Worm (Caenorhabditis elegans) whole organism, late embryonic: ENCODE measurements around the gene K12H4.6.

Experiments
- C08G9.2 ChIP-seq: sonication (generic microtip); optimal IDR thresholded peaks from 2 replicates; lab custom pipeline; 2016; ENCODE audit warnings: mild to moderate bottlenecking, missing genetic modification characterization, moderate library complexity, missing compliant biosample characterization
- F13H6.1 ChIP-seq: sonication (generic microtip); optimal IDR thresholded peaks from 2 replicates; lab custom pipeline; 2016; ENCODE audit warnings: missing genetic modification characterization, missing compliant biosample characterization
- K02D7.2 ChIP-seq: sonication (generic microtip); optimal IDR thresholded peaks from 2 replicates; lab custom pipeline; 2017; ENCODE audit warnings: mild to moderate bottlenecking, missing genetic modification characterization, missing compliant biosample characterization
- K09A11.1 ChIP-seq: sonication (generic microtip); optimal IDR thresholded peaks from 2 replicates; lab custom pipeline; 2017; ENCODE audit warnings: antibody characterized with exemption, mild to moderate bottlenecking, missing genetic modification characterization, missing compliant biosample characterization; ENCODE audit not compliant: insufficient read depth
- T23F11.4 ChIP-seq: fragments of 200-800 bp; sonication (Bioruptor generic); optimal IDR thresholded peaks from 2 replicates; lab custom pipeline; 2018; ENCODE audit warnings: mild to moderate bottlenecking, missing genetic modification characterization, missing compliant biosample characterization
- Y22D7AL.16 ChIP-seq: sonication (generic microtip); optimal IDR thresholded peaks from 2 replicates; lab custom pipeline; 2016; ENCODE audit warnings: missing genetic modification characterization, missing compliant biosample characterization
- ahr-1 ChIP-seq: sonication (generic microtip); optimal IDR thresholded peaks from 2 replicates; lab custom pipeline; 2016; ENCODE audit warnings: missing genetic modification characterization, missing compliant biosample characterization
- ceh-14 ChIP-seq: sonication (generic microtip); optimal IDR thresholded peaks from 2 replicates; lab custom pipeline; 2016; ENCODE audit warnings: missing genotype, missing genetic modification characterization, missing compliant biosample characterization
- ceh-18 ChIP-seq: sonication (generic microtip); optimal IDR thresholded peaks from 2 replicates; lab custom pipeline; 2016; ENCODE audit warnings: missing genetic modification characterization, missing compliant biosample characterization
- ceh-30 ChIP-seq: fragments of 150-350 bp; optimal IDR thresholded peaks from 2 replicates; lab custom pipeline; 2014; ENCODE audit warnings: missing biosample characterization, missing genetic modification characterization
- ceh-31 ChIP-seq: sonication (generic microtip); optimal IDR thresholded peaks from 2 replicates; lab custom pipeline; 2016; ENCODE audit warnings: missing genetic modification characterization, missing compliant biosample characterization
- che-1 ChIP-seq: sonication (generic microtip); optimal IDR thresholded peaks from 2 replicates; lab custom pipeline; 2016; ENCODE audit warnings: mild to moderate bottlenecking, missing genetic modification characterization, missing compliant biosample characterization
- dmd-4 ChIP-seq: sonication (generic microtip); optimal IDR thresholded peaks from 2 replicates; lab custom pipeline; 2016; ENCODE audit warnings: borderline replicate concordance, missing genetic modification characterization, missing compliant biosample characterization
- dve-1 ChIP-seq: sonication (generic microtip); optimal IDR thresholded peaks from 2 replicates; lab custom pipeline; 2017; ENCODE audit warnings: antibody characterized with exemption, mild to moderate bottlenecking, missing genetic modification characterization, missing compliant biosample characterization
- elt-4 ChIP-seq: sonication (generic microtip); optimal IDR thresholded peaks from 2 replicates; lab custom pipeline; 2016; ENCODE audit warnings: missing genetic modification characterization, missing compliant biosample characterization
- fax-1 ChIP-seq: sonication (generic microtip); optimal IDR thresholded peaks from 2 replicates; lab custom pipeline; 2016; ENCODE audit warnings: missing genotype, missing genetic modification characterization, missing compliant biosample characterization
- gmeb-2 ChIP-seq: sonication (generic microtip); optimal IDR thresholded peaks from 2 replicates; lab custom pipeline; 2016; ENCODE audit warnings: missing genetic modification characterization, inconsistent platforms, missing compliant biosample characterization
- hlh-15 ChIP-seq: sonication (generic microtip); optimal IDR thresholded peaks from 2 replicates; lab custom pipeline; 2016; ENCODE audit warnings: missing genetic modification characterization, missing compliant biosample characterization
- hlh-30 ChIP-seq: sonication (generic microtip); optimal IDR thresholded peaks from 2 replicates; lab custom pipeline; 2017; ENCODE audit warnings: antibody characterized with exemption, missing genetic modification characterization, missing compliant biosample characterization; ENCODE audit not compliant: insufficient read depth
- hlh-6 ChIP-seq: sonication (generic microtip); optimal IDR thresholded peaks from 2 replicates; lab custom pipeline; 2016; ENCODE audit warnings: missing genotype, missing genetic modification characterization, missing compliant biosample characterization
- lim-6 ChIP-seq: sonication (generic microtip); optimal IDR thresholded peaks from 2 replicates; lab custom pipeline; 2016; ENCODE audit warnings: missing genetic modification characterization, missing compliant biosample characterization
- lin-11 ChIP-seq: fragments of 200-800 bp; sonication (Bioruptor generic); optimal IDR thresholded peaks from 2 replicates; lab custom pipeline; 2018; ENCODE audit warnings: mild to moderate bottlenecking, missing genetic modification characterization, missing compliant biosample characterization
- mec-3 ChIP-seq: sonication (generic microtip); optimal IDR thresholded peaks from 2 replicates; lab custom pipeline; 2016; ENCODE audit warnings: borderline replicate concordance, missing genetic modification characterization, missing compliant biosample characterization
- nfya-1 ChIP-seq: sonication (generic microtip); optimal IDR thresholded peaks from 2 replicates; lab custom pipeline; 2017; ENCODE audit warnings: missing genetic modification characterization, mild to moderate bottlenecking, missing compliant biosample characterization, antibody characterized with exemption, moderate library complexity
- nhr-232 ChIP-seq: sonication (generic microtip); optimal IDR thresholded peaks from 2 replicates; lab custom pipeline; 2016; ENCODE audit warnings: missing genetic modification characterization, missing compliant biosample characterization
- npax-4 ChIP-seq: sonication (generic microtip); optimal IDR thresholded peaks from 2 replicates; lab custom pipeline; 2016; ENCODE audit warnings: missing genetic modification characterization, missing compliant biosample characterization
- pha-4 ChIP-seq: fragments of 150-350 bp; optimal IDR thresholded peaks from 2 replicates; lab custom pipeline; 2018; ENCODE audit warnings: missing biosample characterization, missing genetic modification reagents, missing genetic modification characterization
- pqm-1 ChIP-seq: sonication (generic microtip); optimal IDR thresholded peaks from 2 replicates; lab custom pipeline; 2016; ENCODE audit warnings: missing genetic modification characterization, missing compliant biosample characterization
- pros-1 ChIP-seq: fragments of 150-350 bp; optimal IDR thresholded peaks from 2 replicates; lab custom pipeline; 2014; ENCODE audit warnings: missing biosample characterization, missing genetic modification reagents, missing genetic modification characterization
- ref-2 ChIP-seq: sonication (generic microtip); optimal IDR thresholded peaks from 2 replicates; lab custom pipeline; 2016; ENCODE audit warnings: missing genetic modification characterization, missing compliant biosample characterization
- sdc-2 ChIP-seq: sonication (generic microtip); optimal IDR thresholded peaks from 2 replicates; lab custom pipeline; 2016; ENCODE audit warnings: missing genotype, missing genetic modification characterization, missing compliant biosample characterization
- sox-2 ChIP-seq: fragments of 200-800 bp; sonication (Bioruptor generic); IDR thresholded peaks from 2 replicates; pipeline ENCODE4 v1.3.6; 2022; ENCODE audit warnings: missing genetic modification reagents, missing genetic modification characterization, missing compliant biosample characterization
- syd-9 ChIP-seq: sonication (generic microtip); optimal IDR thresholded peaks from 2 replicates; lab custom pipeline; 2016; ENCODE audit warnings: mild to moderate bottlenecking, missing genetic modification characterization, moderate library complexity, missing compliant biosample characterization
- tbx-2 ChIP-seq: sonication (generic microtip); optimal IDR thresholded peaks from 2 replicates; lab custom pipeline; 2016; ENCODE audit warnings: missing genetic modification characterization, missing compliant biosample characterization
- ttx-3 ChIP-seq: sonication (generic microtip); optimal IDR thresholded peaks from 2 replicates; lab custom pipeline; 2016; ENCODE audit warnings: missing genetic modification reagents, missing genetic modification characterization, missing compliant biosample characterization
- unc-42 ChIP-seq: sonication (generic microtip); optimal IDR thresholded peaks from 2 replicates; lab custom pipeline; 2016; ENCODE audit warnings: missing genotype, missing genetic modification characterization, missing compliant biosample characterization
- unc-55 ChIP-seq: sonication (generic microtip); optimal IDR thresholded peaks from 2 replicates; lab custom pipeline; 2017; ENCODE audit warnings: missing biosample characterization, missing genetic modification reagents, missing genetic modification characterization
- unc-86 ChIP-seq: sonication (generic microtip); optimal IDR thresholded peaks from 2 replicates; lab custom pipeline; 2016; ENCODE audit warnings: missing genetic modification characterization, missing compliant biosample characterization

K12H4.6 gene

ce11 chrIII:8042775-8043174 lies at the start of gene K12H4.6:
TSS of gene K12H4.6 (minus strand) at chrIII:8042875.
- TF ChIP-seq unc-42 (tag; lab: Kevin White, UChicago), result no peak
- no peak for TF ChIP-seq ceh-31 (tag; lab: Kevin White, UChicago)
- TF ChIP-seq syd-9 (tag; lab: Kevin White, UChicago), result no peak
- no peak for TF ChIP-seq unc-55
- TF ChIP-seq pqm-1 (tag; lab: Kevin White, UChicago), result no peak
- TF ChIP-seq nfya-1, result no peak
- no peak for TF ChIP-seq ttx-3 (tag; lab: Kevin White, UChicago)
- no peak for TF ChIP-seq K09A11.1 (tag; lab: Kevin White, UChicago)
- TF ChIP-seq Y22D7AL.16 (tag; lab: Kevin White, UChicago), result no peak
- TF ChIP-seq hlh-30 (tag; lab: Kevin White, UChicago), result no peak
- TF ChIP-seq lin-11 (tag; lab: Kevin White, UChicago), result no peak
- TF ChIP-seq npax-4 (tag; lab: Kevin White, UChicago), result no peak
- TF ChIP-seq pha-4 (tag; lab: Kevin White, UChicago), result no peak

DNA sequence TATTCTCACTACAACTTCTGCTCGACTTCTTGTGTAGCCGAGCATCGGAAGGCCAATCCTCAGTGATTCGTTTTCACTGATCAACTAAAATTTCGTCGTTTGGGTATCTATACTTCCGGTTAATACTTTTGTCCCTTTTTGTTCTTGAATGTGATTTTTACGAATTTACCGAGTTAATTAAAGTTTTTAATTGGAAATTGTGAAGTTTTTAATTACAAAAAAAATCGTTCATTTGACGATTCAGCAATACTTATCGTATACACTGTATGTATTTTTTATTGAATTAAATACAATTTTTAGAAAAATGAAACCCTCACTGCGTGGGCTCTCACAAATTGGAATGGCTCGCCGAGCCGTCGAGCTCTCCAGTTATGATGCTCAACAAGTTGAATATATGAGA lies 48.7 kb upstream of the K12H4.6 start, which contains the start of gene idi-1:
Gene idi-1, plus strand, starts transcription at position 301 of the 400 bp plus-strand sequence.
- no peak for TF ChIP-seq gmeb-2 (tag; lab: Kevin White, UChicago)

DNA sequence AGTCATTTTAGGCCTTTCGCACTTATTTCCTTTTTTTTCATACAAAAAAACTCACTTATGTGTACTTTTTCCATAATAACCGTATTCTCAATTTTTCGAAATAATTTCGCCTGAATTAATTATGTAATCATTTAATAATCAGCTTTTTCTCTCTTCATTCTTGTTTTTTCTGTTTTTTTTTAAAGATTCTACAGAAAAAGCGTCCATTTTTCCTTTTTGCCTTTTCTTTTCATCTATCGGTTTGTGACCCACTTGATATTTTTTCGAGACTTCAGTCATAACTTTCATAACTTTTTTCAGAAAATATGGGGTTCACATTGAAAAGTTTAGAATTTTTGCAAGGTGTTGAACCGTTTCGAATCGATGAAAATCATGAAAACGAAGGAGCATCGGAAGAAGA lies 45.6 kb upstream of the K12H4.6 start, which contains the start of gene vms-1:
Gene vms-1, plus strand, starts transcription at position 301 of the 400 bp plus-strand sequence.
- TF ChIP-seq ceh-14 (tag; lab: Kevin White, UChicago), result no peak
- no peak for TF ChIP-seq F13H6.1
- TF ChIP-seq unc-86 (tag; lab: Kevin White, UChicago), result no peak
- TF ChIP-seq unc-42 (tag; lab: Kevin White, UChicago), result no peak
- no peak for TF ChIP-seq fax-1 (tag; lab: Kevin White, UChicago)
- no peak for TF ChIP-seq elt-4 (tag; lab: Kevin White, UChicago)
- no peak for TF ChIP-seq hlh-6 (tag; lab: Kevin White, UChicago)
- TF ChIP-seq sdc-2 (tag; lab: Kevin White, UChicago), result no peak
- no peak for TF ChIP-seq ref-2 (tag; lab: Kevin White, UChicago)
- no peak for TF ChIP-seq tbx-2
- no peak for TF ChIP-seq nhr-232 (tag; lab: Kevin White, UChicago)

DNA sequence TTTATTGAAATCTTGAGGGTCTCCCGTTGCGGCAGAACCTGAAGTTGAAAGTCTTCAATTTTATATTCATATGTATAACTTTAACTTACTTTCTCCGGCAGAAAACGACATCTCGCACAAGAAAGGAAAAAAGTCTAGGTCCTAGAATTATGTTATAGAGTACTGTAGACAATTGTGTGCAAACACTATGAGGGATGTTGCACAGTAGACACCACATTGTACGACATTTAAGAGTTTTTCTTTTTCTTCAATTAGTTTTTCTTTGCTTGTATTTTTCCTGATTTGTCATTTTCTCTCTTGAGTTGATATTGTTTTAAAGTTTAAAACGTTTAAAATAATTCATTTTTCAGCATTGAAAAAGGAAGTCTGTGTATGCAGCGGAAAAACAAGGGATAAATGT lies 42.7 kb upstream of the K12H4.6 start, which contains the start of the genes K06H7.7 and grp-1:
Gene K06H7.7, minus strand, starts transcription at position 121 of the 400 bp plus-strand sequence.
Gene grp-1, plus strand, starts transcription at position 351 of the 400 bp plus-strand sequence.
- TF ChIP-seq pros-1 (tag; lab: Kevin White, UChicago) (peak; percentile 98), F13H6.1 (no peak), lim-6 (tag; lab: Kevin White, UChicago) (no peak), mec-3 (tag; lab: Kevin White, UChicago) (no peak), ceh-30 (tag; lab: Kevin White, UChicago) (peak; percentile 25), pqm-1 (tag; lab: Kevin White, UChicago) (no peak), dmd-4 (tag; lab: Kevin White, UChicago) (no peak), sox-2 (GFP tag; lab: Robert Waterston, UW) (no peak), unc-55 (peak; percentile 12), K02D7.2 (tag; lab: Kevin White, UChicago) (no peak), nfya-1 (peak; percentile 37), unc-42 (tag; lab: Kevin White, UChicago) (peak; percentile 24)

DNA sequence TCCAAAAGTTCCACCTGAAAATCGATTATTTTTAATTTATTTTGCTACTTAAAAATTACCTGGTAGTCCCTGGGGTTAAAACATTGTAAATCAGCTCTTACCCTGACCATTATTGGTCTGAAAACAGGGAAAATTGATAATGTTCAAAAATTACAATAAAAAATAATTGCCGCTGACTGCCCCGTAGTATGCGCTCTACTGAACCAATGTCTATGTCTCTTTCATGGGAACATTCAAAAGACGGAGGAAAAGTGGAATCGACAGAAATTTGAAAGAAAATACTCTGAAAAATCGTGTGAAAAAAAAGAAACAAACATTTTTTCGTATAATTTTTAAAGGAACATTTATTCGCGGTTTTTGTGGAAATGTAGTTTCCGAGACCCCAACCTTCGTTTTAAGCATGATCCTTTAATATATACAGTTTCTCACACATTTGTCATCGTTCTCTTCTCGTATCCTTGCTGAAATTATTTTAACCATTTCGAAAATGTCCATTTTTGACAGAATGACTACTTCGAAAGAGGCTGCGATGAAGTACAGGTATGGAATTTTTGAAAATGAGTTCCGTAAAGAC lies 37.6 kb upstream of the K12H4.6 start, which contains the start of the genes dcr-1 and apc-2:
Gene dcr-1, minus strand, starts transcription at position 117 of the 574 bp plus-strand sequence.
Gene apc-2, plus strand, starts transcription at position 465 of the 574 bp plus-strand sequence.
- no peak for TF ChIP-seq unc-42 (tag; lab: Kevin White, UChicago)
- TF ChIP-seq che-1, result no peak
- no peak for TF ChIP-seq C08G9.2 (tag; lab: Kevin White, UChicago)
- TF ChIP-seq hlh-15 (tag; lab: Kevin White, UChicago), result no peak
- no peak for TF ChIP-seq dve-1
- TF ChIP-seq ahr-1 (tag; lab: Kevin White, UChicago), result no peak
- no peak for TF ChIP-seq ceh-14 (tag; lab: Kevin White, UChicago)
- TF ChIP-seq ceh-18 (tag; lab: Kevin White, UChicago), result no peak
- no peak for TF ChIP-seq T23F11.4 (GFP tag; lab: Kevin White, UChicago)
- TF ChIP-seq sdc-2 (tag; lab: Kevin White, UChicago), result no peak
